Worm (Caenorhabditis elegans): Measurements from ENCODE around the gene F49E12.8.
A peak's percentile ranks its signal among the peaks of the same experiment; 100 is the strongest.

Gene F49E12.8

DNA sequence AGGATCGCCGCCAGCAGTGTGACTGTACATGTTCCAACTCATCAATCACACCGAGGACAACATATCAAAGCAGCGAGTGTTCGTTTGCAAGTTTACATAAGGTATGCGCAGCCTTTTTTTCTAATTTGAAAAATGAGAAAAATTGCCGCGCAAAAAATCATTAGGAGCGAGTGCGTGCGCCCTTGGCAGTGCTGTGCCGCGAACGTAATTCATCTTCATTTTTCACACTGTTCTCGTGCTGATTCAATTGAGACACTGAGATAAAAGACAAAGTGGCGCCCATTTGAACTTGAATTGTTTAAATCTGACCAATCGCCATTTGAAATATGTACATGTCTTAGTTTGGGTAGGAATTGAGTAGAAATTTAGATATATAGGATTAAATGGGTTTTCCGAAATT, 15.4 kb upstream of the F49E12.8 start:
- TF ChIP-seq duxl-1 (tag; optimal IDR thresholded peaks at IDR 0.05; ENCODE audit: poor library complexity) (no peak), nhr-25 (tag; optimal IDR thresholded peaks at IDR 0.05; ENCODE audit: borderline replicate concordance, insufficient read depth) (peak; percentile 32), unc-62 (GFP tag; optimal IDR thresholded peaks at IDR 0.05 in 1 of 2) (peak in 1 of 2 experiments; percentile 80), unc-62 (tag; optimal IDR thresholded peaks at IDR 0.05) (no peak)

DNA sequence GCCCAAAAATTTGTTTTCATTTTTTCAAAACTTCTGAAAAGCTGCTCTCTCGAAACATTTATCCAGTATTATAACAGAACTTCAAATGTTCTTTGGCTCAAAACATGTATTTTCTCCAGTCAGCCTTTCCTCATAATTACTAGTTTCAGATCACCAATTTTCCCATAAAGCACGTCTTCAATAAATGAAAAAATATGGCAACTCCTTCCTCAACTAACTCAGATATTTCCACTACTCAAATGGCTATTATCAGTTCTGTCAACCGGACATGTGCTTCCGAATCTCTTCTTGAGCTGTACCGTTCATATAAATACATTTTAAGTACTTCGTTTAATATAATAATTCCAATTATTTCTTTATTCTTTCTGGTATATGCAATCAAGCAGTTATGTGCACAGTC, 13.4 kb upstream of the F49E12.8 start, which contains the start of gene sra-13:
TSS of gene sra-13 (plus strand) at position 195 of the 400 bp plus-strand sequence.
- TF ChIP-seq nhr-25 (tag; optimal IDR thresholded peaks at IDR 0.05; ENCODE audit: borderline replicate concordance, insufficient read depth) (no peak), ceh-82 (tag; optimal IDR thresholded peaks at IDR 0.05) (no peak), unc-62 (GFP tag; optimal IDR thresholded peaks at IDR 0.05 in 1 of 2) (peak in 1 of 2 experiments; percentile 93), unc-62 (tag; optimal IDR thresholded peaks at IDR 0.05) (no peak)

DNA sequence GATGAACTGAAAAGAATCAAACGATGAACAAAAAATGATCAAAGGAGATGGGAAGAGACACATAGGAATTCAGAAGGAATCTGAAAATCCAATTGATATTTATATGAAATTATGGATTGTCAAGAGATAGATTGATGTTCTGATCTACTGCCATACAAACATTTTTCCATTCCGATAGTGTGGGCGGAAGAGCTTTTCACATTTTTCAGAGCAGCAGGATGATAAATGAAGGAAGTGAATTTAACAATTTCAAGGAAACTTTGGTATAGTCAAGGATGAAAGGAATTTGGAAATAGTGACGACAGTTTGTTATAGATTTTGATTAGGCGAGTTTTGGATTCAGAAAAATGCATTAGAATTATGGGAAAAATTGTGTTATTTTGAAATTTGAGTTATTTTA, 11.2 kb upstream of the F49E12.8 start, which contains the start of gene ubc-24:
TSS of gene ubc-24 (plus strand) at position 301 of the 400 bp plus-strand sequence.
- TF ChIP-seq lin-29 (GFP tag; IDR thresholded peaks at IDR 0.05) (no peak), lin-39 (tag; optimal IDR thresholded peaks at IDR 0.05) (no peak), ama-1 (optimal IDR thresholded peaks at IDR 0.05) (no peak), nhr-76 (tag; optimal IDR thresholded peaks at IDR 0.05) (no peak), ztf-11 (tag; optimal IDR thresholded peaks at IDR 0.05) (no peak), php-3 (GFP tag; IDR thresholded peaks at IDR 0.05) (no peak), lin-38 (GFP tag; IDR thresholded peaks at IDR 0.05) (no peak), nhr-28 (tag; optimal IDR thresholded peaks at IDR 0.05) (no peak), nhr-48 (tag; optimal IDR thresholded peaks at IDR 0.05) (no peak), T20F7.1 (GFP tag; optimal IDR thresholded peaks at IDR 0.05) (no peak), mdl-1 (tag; optimal IDR thresholded peaks at IDR 0.05) (no peak), skn-1 (tag; optimal IDR thresholded peaks at IDR 0.05) (no peak), aly-2 (tag; optimal IDR thresholded peaks at IDR 0.05) (no peak), mxl-3 (GFP tag; optimal IDR thresholded peaks at IDR 0.05) (no peak), dpl-1 (GFP tag; optimal IDR thresholded peaks at IDR 0.05) (no peak), ZK337.2 (GFP tag; IDR thresholded peaks at IDR 0.05) (no peak), Y5F2A.4 (GFP tag; optimal IDR thresholded peaks at IDR 0.05) (no peak), daf-8 (GFP tag; IDR thresholded peaks at IDR 0.05) (no peak), daf-12 (tag; optimal IDR thresholded peaks at IDR 0.05) (no peak)

DNA sequence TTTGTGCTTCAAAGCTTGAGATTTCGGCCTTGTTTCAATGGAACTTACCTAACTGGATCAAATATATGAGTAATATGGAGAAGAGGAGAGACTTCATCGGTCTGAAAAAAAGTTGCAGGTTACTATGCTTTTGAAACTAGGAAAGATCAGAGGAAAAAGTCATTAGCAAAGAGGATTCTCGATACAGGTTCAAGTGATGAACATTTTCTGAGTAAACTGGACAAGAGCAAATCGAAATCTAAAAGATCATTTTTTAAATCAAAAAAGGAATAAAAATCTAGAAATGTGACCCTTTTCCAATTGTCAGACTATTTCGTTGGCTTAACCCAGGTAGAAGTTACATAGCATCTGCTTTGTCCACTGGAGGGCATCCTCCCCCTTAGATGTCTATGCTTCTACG, 10.6 kb upstream of the F49E12.8 start, which contains the start of gene skpo-1:
TSS of gene skpo-1 (minus strand) at position 101 of the 400 bp plus-strand sequence.
- no peak for TF ChIP-seq Y48G9A.11 (GFP tag; IDR thresholded peaks at IDR 0.05)

DNA sequence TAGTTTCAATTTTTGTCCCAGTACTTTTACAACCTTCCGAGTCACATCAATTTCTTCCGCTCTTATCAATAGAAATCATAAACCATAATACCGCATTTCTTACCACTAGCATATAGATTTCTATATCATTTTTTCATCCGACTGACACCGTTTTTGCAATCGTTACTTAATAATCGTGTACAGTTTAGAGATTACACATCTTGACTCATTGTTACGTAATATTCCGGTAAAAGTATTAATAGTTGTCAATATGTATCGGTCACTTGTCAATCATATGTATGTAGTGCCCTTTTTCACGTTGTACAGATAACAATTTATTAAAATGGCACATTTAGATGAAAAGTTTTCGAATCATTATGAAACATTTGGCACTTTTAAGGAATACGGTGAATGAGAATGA, 5.9 kb upstream of the F49E12.8 start:
- TF ChIP-seq daf-8 (GFP tag; IDR thresholded peaks at IDR 0.05) (no peak), pqm-1 (tag; optimal IDR thresholded peaks at IDR 0.05) (peak; percentile 84), unc-62 (GFP tag; optimal IDR thresholded peaks at IDR 0.05 in 1 of 2) (peak in 1 of 2 experiments; percentile 63), unc-62 (tag; optimal IDR thresholded peaks at IDR 0.05) (no peak), skn-1 (tag; optimal IDR thresholded peaks at IDR 0.05) (no peak), dve-1 (tag; optimal IDR thresholded peaks at IDR 0.05; ENCODE audit: insufficient read depth) (peak; percentile 20), snpc-1.2 (GFP tag; IDR thresholded peaks at IDR 0.05) (no peak), T20F7.1 (GFP tag; optimal IDR thresholded peaks at IDR 0.05) (peak; percentile 38), nhr-28 (tag; optimal IDR thresholded peaks at IDR 0.05) (peak; percentile 47)

DNA sequence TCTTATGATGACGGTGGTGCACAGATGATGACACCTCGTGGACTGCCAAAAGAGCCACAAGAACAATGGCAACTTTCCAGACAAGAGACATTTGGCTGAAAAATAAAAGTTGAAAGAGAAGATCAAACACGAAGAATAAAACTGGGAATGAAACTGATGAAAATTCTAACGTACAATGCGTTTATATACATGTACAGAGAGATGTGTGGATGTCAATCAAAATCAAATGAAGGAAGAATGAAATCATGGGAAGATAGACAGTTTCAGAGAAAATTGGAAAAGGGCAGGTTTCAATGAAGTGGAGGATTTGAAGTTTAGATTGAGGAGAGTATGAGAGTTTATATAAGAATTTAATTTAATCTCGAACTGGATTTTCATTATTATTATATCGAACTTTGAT, 5.0 kb upstream of the F49E12.8 start, which contains the start of gene dod-23:
TSS of gene dod-23 (minus strand) at position 101 of the 400 bp plus-strand sequence.
- TF ChIP-seq dmd-6 (GFP tag; IDR thresholded peaks at IDR 0.05) (0 out of 2 replicates have a peak, but pooled peaks have one; percentile 18), lir-3 (tag; optimal IDR thresholded peaks at IDR 0.05) (no peak), F49E8.2 (tag; optimal IDR thresholded peaks at IDR 0.05; ENCODE audit: borderline replicate concordance) (no peak)
